Fruit fly (Drosophila melanogaster) whole organism, embryonic: ENCODE data around the gene CG9389.

Source experiments
- Atf3 ChIP-seq: fragments of 200-800 bp; sonication (Bioruptor generic); optimal IDR thresholded peaks from 3 replicates; lab custom pipeline; 2016; ENCODE audit warnings: missing biosample characterization, missing genetic modification characterization
- CG10462 ChIP-seq: fragments of 200-800 bp; sonication (Bioruptor generic); optimal IDR thresholded peaks from 2 replicates; lab custom pipeline; 2016; ENCODE audit warnings: missing biosample characterization, missing genetic modification characterization
- CG10654 ChIP-seq: fragments of 200-800 bp; sonication (Bioruptor generic); optimal IDR thresholded peaks from 2 replicates; lab custom pipeline; 2016; ENCODE audit warnings: missing biosample characterization, missing genetic modification characterization
- CG12769 ChIP-seq: fragments of 200-800 bp; sonication (Bioruptor generic); optimal IDR thresholded peaks from 2 replicates; lab custom pipeline; 2019; ENCODE audit warnings: missing biosample characterization, mild to moderate bottlenecking, missing genetic modification characterization, moderate library complexity
- CG13424 ChIP-seq: fragments of 200-800 bp; sonication (Bioruptor generic); optimal IDR thresholded peaks from 2 replicates; lab custom pipeline; 2019; ENCODE audit warnings: missing biosample characterization, mild to moderate bottlenecking, missing genetic modification characterization, moderate library complexity
- CG14860 ChIP-seq: fragments of 200-800 bp; sonication (Bioruptor generic); IDR thresholded peaks from 3 replicates; pipeline ENCODE4 v1.3.6; 2022; ENCODE audit warnings: missing biosample characterization, missing genetic modification characterization; ENCODE audit not compliant: partially characterized antibody
- CG15514 ChIP-seq: fragments of 200-800 bp; sonication (Bioruptor generic); optimal IDR thresholded peaks from 3 replicates; lab custom pipeline; 2017; ENCODE audit warnings: missing biosample characterization, missing genetic modification characterization, mild to moderate bottlenecking, moderate library complexity, missing genetic modification reagents
- CG1792 ChIP-seq: fragments of 200-800 bp; sonication (Bioruptor generic); optimal IDR thresholded peaks from 2 replicates; lab custom pipeline; 2016; ENCODE audit warnings: missing biosample characterization, missing genetic modification characterization
- CG31388 ChIP-seq: fragments of 200-800 bp; sonication (Bioruptor generic); optimal IDR thresholded peaks from 2 replicates; lab custom pipeline; 2016; ENCODE audit warnings: missing biosample characterization, missing genetic modification characterization
- CG32772 ChIP-seq: fragments of 200-800 bp; sonication (Bioruptor generic); IDR thresholded peaks from 2 replicates; pipeline ENCODE4 v1.3.6; 2022; ENCODE audit warnings: missing biosample characterization, missing genetic modification characterization
- CG4424 ChIP-seq: fragments of 200-800 bp; sonication (Bioruptor generic); optimal IDR thresholded peaks from 3 replicates; lab custom pipeline; 2016; ENCODE audit warnings: missing biosample characterization, missing genetic modification characterization
- CG6254 ChIP-seq: fragments of 200-800 bp; sonication (Bioruptor generic); optimal IDR thresholded peaks from 3 replicates; lab custom pipeline; 2017; ENCODE audit warnings: mild to moderate bottlenecking, missing biosample characterization, missing genetic modification reagents, missing genetic modification characterization
- CG6791 ChIP-seq: fragments of 200-800 bp; sonication (Bioruptor generic); IDR thresholded peaks from 3 replicates; pipeline ENCODE4 v1.3.6; 2022; ENCODE audit warnings: missing biosample characterization, missing genetic modification characterization; ENCODE audit not compliant: partially characterized antibody
- CG7928 ChIP-seq: fragments of 200-800 bp; sonication (Bioruptor generic); optimal IDR thresholded peaks from 2 replicates; lab custom pipeline; 2017; ENCODE audit warnings: missing biosample characterization, mild to moderate bottlenecking, missing genetic modification characterization
- CG8290 ChIP-seq, 3 experiments: fragments of 200-800 bp; sonication (Bioruptor generic); optimal IDR thresholded peaks; 2 replicates each; lab custom pipeline; 2016 to 2019; ENCODE audit warnings: missing biosample characterization in 3 of 3, missing genetic modification characterization in 3 of 3, mild to moderate bottlenecking in 2 of 3, moderate library complexity in 1 of 3
- CG8765 ChIP-seq: fragments of 200-800 bp; sonication (Bioruptor generic); IDR thresholded peaks from 2 replicates; pipeline ENCODE4 v1.3.6; 2022; ENCODE audit warnings: missing biosample characterization, missing genetic modification characterization
- Camta ChIP-seq: fragments of 200-800 bp; sonication (Bioruptor generic); optimal IDR thresholded peaks from 2 replicates; lab custom pipeline; 2016; ENCODE audit warnings: missing biosample characterization, missing genetic modification characterization
- GATAe ChIP-seq: fragments of 200-800 bp; sonication (Bioruptor generic); conservative IDR thresholded peaks from 2 replicates; pipeline ENCODE4 v1.3.6; 2022; ENCODE audit warnings: missing biosample characterization, missing genetic modification characterization
- H2.0 ChIP-seq: fragments of 200-800 bp; sonication (Bioruptor generic); IDR thresholded peaks from 2 replicates; pipeline ENCODE4 v1.3.6; 2022; ENCODE audit warnings: missing biosample characterization, missing genetic modification characterization
- Hmr ChIP-seq: fragments of 200-800 bp; sonication (Bioruptor generic); optimal IDR thresholded peaks from 3 replicates; lab custom pipeline; 2017; ENCODE audit warnings: mild to moderate bottlenecking, missing biosample characterization, missing genetic modification reagents, missing genetic modification characterization
- Max ChIP-seq: fragments of 200-800 bp; sonication (Bioruptor generic); optimal IDR thresholded peaks from 2 replicates; lab custom pipeline; 2016; ENCODE audit warnings: missing biosample characterization, mild to moderate bottlenecking, missing genetic modification characterization
- Mes4 ChIP-seq: fragments of 200-800 bp; sonication (Bioruptor generic); optimal IDR thresholded peaks from 2 replicates; lab custom pipeline; 2016; ENCODE audit warnings: missing biosample characterization, missing genetic modification characterization
- Opbp ChIP-seq: fragments of 200-800 bp; sonication (Bioruptor generic); IDR thresholded peaks from 3 replicates; pipeline ENCODE4 v1.3.6; 2022; ENCODE audit warnings: missing biosample characterization, missing genetic modification characterization; ENCODE audit not compliant: partially characterized antibody
- Scr ChIP-seq: fragments of 200-800 bp; sonication (Bioruptor generic); IDR thresholded peaks from 2 replicates; pipeline ENCODE4 v1.3.6; 2022; ENCODE audit warnings: missing biosample characterization, missing genetic modification characterization; ENCODE audit not compliant: partially characterized antibody
- ash1 ChIP-seq: fragments of 200-800 bp; sonication (Bioruptor generic); optimal IDR thresholded peaks from 2 replicates; lab custom pipeline; 2018; ENCODE audit warnings: missing biosample characterization, mild to moderate bottlenecking, missing genetic modification characterization
- bsh ChIP-seq, 2 experiments: fragments of 200-800 bp; sonication (Bioruptor generic); optimal IDR thresholded peaks; 2 replicates each; lab custom pipeline; 2017 to 2018; ENCODE audit warnings: mild to moderate bottlenecking in 2 of 2, missing biosample characterization in 2 of 2, missing genetic modification characterization in 2 of 2, moderate library complexity in 1 of 2
- danr ChIP-seq: fragments of 200-800 bp; sonication (Bioruptor generic); IDR thresholded peaks from 2 replicates; pipeline ENCODE4 v1.3.6; 2022; ENCODE audit warnings: missing biosample characterization, missing genetic modification characterization
- dm ChIP-seq: fragments of 200-800 bp; sonication (Bioruptor generic); optimal IDR thresholded peaks from 3 replicates; lab custom pipeline; 2016; ENCODE audit warnings: missing biosample characterization, missing genetic modification characterization
- dmrt99B ChIP-seq: fragments of 200-800 bp; sonication (Bioruptor generic); optimal IDR thresholded peaks from 2 replicates; lab custom pipeline; 2018; ENCODE audit warnings: missing biosample characterization, mild to moderate bottlenecking, missing genetic modification characterization, moderate library complexity
- eve ChIP-seq, 2 experiments: fragments of >200 bp; optimal IDR thresholded peaks; 2 replicates each; lab custom pipeline; 2017; ENCODE audit warnings: missing biosample characterization in 2 of 2, missing genetic modification characterization in 2 of 2
- ewg ChIP-seq: fragments of 200-800 bp; sonication (Bioruptor generic); optimal IDR thresholded peaks from 3 replicates; lab custom pipeline; 2017; ENCODE audit warnings: mild to moderate bottlenecking, missing biosample characterization, missing genetic modification reagents, missing genetic modification characterization
- ftz-f1 ChIP-seq: fragments of 200-800 bp; sonication (Bioruptor generic); optimal IDR thresholded peaks from 2 replicates; lab custom pipeline; 2016; ENCODE audit warnings: missing biosample characterization, missing genetic modification characterization
- gcm ChIP-seq: fragments of 200-800 bp; sonication (Bioruptor generic); optimal IDR thresholded peaks from 2 replicates; lab custom pipeline; 2019; ENCODE audit warnings: missing biosample characterization, mild to moderate bottlenecking, missing genetic modification characterization, moderate library complexity
- knrl ChIP-seq: fragments of 200-800 bp; sonication (Bioruptor generic); IDR thresholded peaks from 3 replicates; pipeline ENCODE4 v1.3.6; 2022; ENCODE audit warnings: missing biosample characterization, missing genetic modification characterization; ENCODE audit not compliant: partially characterized antibody
- nmo ChIP-seq: fragments of 200-800 bp; sonication (Bioruptor generic); optimal IDR thresholded peaks from 2 replicates; lab custom pipeline; 2018; ENCODE audit warnings: missing biosample characterization, mild to moderate bottlenecking, missing genetic modification characterization, moderate library complexity
- oc ChIP-seq: fragments of 200-800 bp; sonication (Bioruptor generic); optimal IDR thresholded peaks from 2 replicates; lab custom pipeline; 2018; ENCODE audit warnings: missing biosample characterization, mild to moderate bottlenecking, missing genetic modification characterization, moderate library complexity
- odd ChIP-seq: fragments of 200-800 bp; sonication (Bioruptor generic); optimal IDR thresholded peaks from 2 replicates; lab custom pipeline; 2017; ENCODE audit warnings: missing biosample characterization, mild to moderate bottlenecking, missing genetic modification characterization
- pho ChIP-seq: fragments of 200-800 bp; sonication (Bioruptor generic); optimal IDR thresholded peaks from 2 replicates; lab custom pipeline; 2016; ENCODE audit warnings: missing biosample characterization, missing genetic modification characterization
- phol ChIP-seq: fragments of 200-800 bp; sonication (Bioruptor generic); optimal IDR thresholded peaks from 3 replicates; lab custom pipeline; 2018; ENCODE audit warnings: missing biosample characterization, mild to moderate bottlenecking, missing genetic modification characterization, moderate library complexity
- pzg ChIP-seq: fragments of 200-800 bp; sonication (Bioruptor generic); optimal IDR thresholded peaks from 3 replicates; lab custom pipeline; 2018; ENCODE audit warnings: missing biosample characterization, mild to moderate bottlenecking, missing genetic modification characterization, moderate library complexity
- rib ChIP-seq: fragments of 200-800 bp; sonication (Bioruptor generic); IDR thresholded peaks from 2 replicates; pipeline ENCODE4 v1.3.6; 2022; ENCODE audit warnings: missing biosample characterization, missing genetic modification characterization
- slp2 ChIP-seq: fragments of 200-800 bp; sonication (Bioruptor generic); optimal IDR thresholded peaks from 2 replicates; lab custom pipeline; 2016; ENCODE audit warnings: missing biosample characterization, missing genetic modification characterization
- stwl ChIP-seq: fragments of 200-800 bp; sonication (Bioruptor generic); optimal IDR thresholded peaks from 3 replicates; lab custom pipeline; 2018; ENCODE audit warnings: missing biosample characterization, mild to moderate bottlenecking, missing genetic modification characterization, moderate library complexity
- vvl ChIP-seq: fragments of 200-800 bp; sonication (Bioruptor generic); IDR thresholded peaks from 2 replicates; pipeline ENCODE4 v1.3.6; 2022; ENCODE audit warnings: missing biosample characterization, missing genetic modification characterization
- zen ChIP-seq: fragments of 200-800 bp; sonication (Bioruptor generic); optimal IDR thresholded peaks from 3 replicates; lab custom pipeline; 2018; ENCODE audit warnings: missing biosample characterization, mild to moderate bottlenecking, missing genetic modification characterization, moderate library complexity

CG9389 gene

DNA sequence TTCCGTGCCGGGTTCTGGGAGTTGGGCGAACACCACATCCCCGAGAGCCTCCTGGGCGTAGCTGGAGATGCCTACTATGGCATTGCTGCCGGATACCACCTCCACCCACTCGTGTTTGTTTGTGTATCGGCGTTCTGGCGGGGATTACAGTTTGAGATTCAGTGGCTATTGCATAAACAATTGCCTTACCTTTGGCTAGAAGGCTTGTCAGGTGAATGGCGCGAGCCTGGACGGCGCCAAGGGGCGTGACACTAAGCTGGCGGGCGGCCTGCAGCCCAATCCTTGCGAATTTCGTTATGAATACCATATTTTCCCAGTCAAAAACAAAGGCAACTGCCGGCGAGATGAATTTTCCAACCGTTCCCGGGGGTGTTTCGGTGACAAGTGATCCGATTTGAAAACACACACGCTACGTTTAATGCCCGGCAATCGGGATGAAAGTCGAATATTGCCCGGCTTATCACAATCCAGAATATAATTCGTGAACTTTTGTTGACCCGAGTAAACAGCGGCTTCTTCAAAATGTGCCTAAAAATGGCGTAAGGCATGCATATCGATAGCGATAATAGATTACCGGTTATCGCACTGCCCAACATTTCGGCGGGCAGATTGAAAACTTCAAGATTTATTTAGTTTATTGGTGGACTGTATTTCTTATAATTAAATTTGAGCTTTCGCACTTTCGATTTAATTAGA is 10.8 kb upstream of the CG9389 start, which contains the start of gene ppl (continued):
- TF ChIP-seq zen (peak; percentile 4), CG15514 (GFP tag; lab: Kevin White, UChicago) (peak; percentile 54), phol (peak; percentile 47), odd (GFP tag; lab: Kevin White, UChicago) (peak; percentile 0), CG14860 (GFP tag; lab: Robert Waterston, UW) (0 out of 3 replicates have a peak, but pooled peaks have one; percentile 13), pzg (peak; percentile 87), vvl (GFP tag; lab: Robert Waterston, UW) (peak; percentile 31; the same call in 1 of the 2 replicates), CG6791 (GFP tag; lab: Robert Waterston, UW) (peak; percentile 57), Atf3 (GFP tag; lab: Kevin White, UChicago) (no peak), CG1792 (GFP tag; lab: Kevin White, UChicago) (no peak), bsh (GFP tag; optimal IDR thresholded peaks at IDR 0.05; lab: Kevin White, UChicago) (peak in 1 of 2 experiments; percentile 9), Opbp (GFP tag; lab: Robert Waterston, UW) (peak; percentile 45; the same call in 2 of the 3 replicates), CG8290 (GFP tag; optimal IDR thresholded peaks at IDR 0.05; lab: Kevin White, UChicago) (no peak), CG8290 (tag; optimal IDR thresholded peaks at IDR 0.05; lab: Kevin White, UChicago) (peak in 1 of 2 experiments; percentile 54), dm (GFP tag; lab: Kevin White, UChicago) (no peak)

DNA sequence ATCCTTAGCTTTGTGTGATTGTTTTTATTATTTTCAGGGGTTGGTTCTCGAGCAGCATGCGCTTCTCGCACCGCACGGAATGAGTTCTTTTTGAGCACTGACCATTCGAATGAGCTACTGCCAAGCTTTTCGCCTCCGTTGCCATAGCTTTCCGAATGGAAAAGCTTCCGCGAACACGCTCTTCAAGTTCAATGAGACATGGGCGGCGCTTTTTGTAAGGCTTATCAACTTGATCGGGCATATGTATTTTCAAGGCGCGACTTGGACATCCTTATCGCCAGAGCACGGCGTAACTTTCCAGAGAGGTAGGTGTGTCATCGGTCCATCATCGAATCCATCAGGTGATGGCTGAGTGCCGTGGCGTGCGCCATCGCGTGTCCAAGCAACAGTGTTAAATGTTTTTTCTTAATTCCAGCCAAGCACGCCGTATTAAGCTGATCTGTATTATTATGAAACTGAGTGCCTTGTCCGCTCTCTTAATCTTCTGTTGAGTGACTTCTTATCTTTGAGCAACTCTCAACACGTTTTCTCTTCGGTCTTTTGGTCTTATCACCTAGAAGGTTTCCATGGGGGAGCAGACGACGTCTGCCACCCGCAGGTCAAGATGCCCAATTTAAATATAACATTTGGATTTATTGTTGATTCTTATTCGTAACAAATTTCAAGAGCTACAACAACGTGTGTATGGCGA is 9.6 kb upstream of the CG9389 start, which contains the start of gene AcCoAS:
Gene AcCoAS (minus strand): TSS at position 368 of the 691 bp plus-strand sequence.
- peak; percentile 67 for TF ChIP-seq CG12769
- TF ChIP-seq CG10462 (GFP tag; lab: Kevin White, UChicago), result no peak
- no peak for TF ChIP-seq dmrt99B
- peak; percentile 32 for TF ChIP-seq Hmr (GFP tag; lab: Kevin White, UChicago)
- peak; percentile 15 for TF ChIP-seq ash1 (GFP tag; lab: Kevin White, UChicago)
- TF ChIP-seq CG10654 (GFP tag; lab: Kevin White, UChicago), result no peak
- TF ChIP-seq CG4424, result no peak
- TF ChIP-seq slp2, result no peak
- TF ChIP-seq CG8765, result no peak
- TF ChIP-seq oc, result no peak
- no peak for TF ChIP-seq H2.0 (GFP tag; lab: Robert Waterston, UW)
- no peak for TF ChIP-seq Opbp (GFP tag; lab: Robert Waterston, UW)
- TF ChIP-seq CG13424 (tag; lab: Kevin White, UChicago), result peak; percentile 30
- no peak for TF ChIP-seq Max
- no peak for TF ChIP-seq CG31388 (GFP tag; lab: Kevin White, UChicago)
- 0 out of 2 replicates have a peak, but pooled peaks have one; percentile 39 for TF ChIP-seq Scr (GFP tag; lab: Robert Waterston, UW)
- TF ChIP-seq danr (GFP tag; lab: Robert Waterston, UW), result no peak
- no peak for TF ChIP-seq ewg (GFP tag; lab: Kevin White, UChicago)
- no peak for TF ChIP-seq knrl
- peak; percentile 52; the same call in 1 of the 2 replicates for TF ChIP-seq rib (GFP tag; lab: Robert Waterston, UW)
- no peak; the same call in 1 of the 2 replicates for TF ChIP-seq GATAe (GFP tag; lab: Robert Waterston, UW)
- TF ChIP-seq CG6254 (GFP tag; lab: Kevin White, UChicago), result peak; percentile 14
- peak; percentile 30 for TF ChIP-seq pho (GFP tag; lab: Kevin White, UChicago)
- no peak for TF ChIP-seq CG32772 (GFP tag; lab: Robert Waterston, UW)
- TF ChIP-seq CG7928, result no peak
- TF ChIP-seq ftz-f1, result peak; percentile 79
- no peak for TF ChIP-seq nmo (GFP tag; lab: Kevin White, UChicago)
- TF ChIP-seq eve (GFP tag; optimal IDR thresholded peaks at IDR 0.05; lab: Kevin White, UChicago), result no peak
- no peak for TF ChIP-seq Mes4 (GFP tag; lab: Kevin White, UChicago)
- TF ChIP-seq Camta (GFP tag; lab: Kevin White, UChicago), result no peak
- TF ChIP-seq gcm (GFP tag; lab: Kevin White, UChicago), result no peak
- no peak for TF ChIP-seq stwl (tag; lab: Kevin White, UChicago)
